Worm (Caenorhabditis elegans) whole organism, L3 larva: ENCODE measurements around the gene msp-59.

Experiments used
- ZK546.5 ChIP-seq: sonication (generic microtip); optimal IDR thresholded peaks from 2 replicates; lab custom pipeline; 2017; ENCODE audit warnings: missing biosample characterization, missing genetic modification characterization
- ceh-16 ChIP-seq: sonication (generic microtip); optimal IDR thresholded peaks from 2 replicates; lab custom pipeline; 2017; ENCODE audit warnings: missing biosample characterization, missing genetic modification characterization
- ceh-28 ChIP-seq: fragments of 150-350 bp; optimal IDR thresholded peaks from 2 replicates; lab custom pipeline; 2014; ENCODE audit warnings: missing biosample characterization, missing genetic modification reagents, missing genetic modification characterization
- ceh-9 ChIP-seq: sonication (generic microtip); optimal IDR thresholded peaks from 2 replicates; lab custom pipeline; 2018; ENCODE audit warnings: missing biosample characterization, missing genetic modification characterization
- daf-12 ChIP-seq: fragments of 150-350 bp; optimal IDR thresholded peaks from 2 replicates; lab custom pipeline; 2014; ENCODE audit warnings: missing biosample characterization, missing genetic modification reagents, missing genetic modification characterization
- egl-27 ChIP-seq: sonication (generic microtip); optimal IDR thresholded peaks from 4 replicates; lab custom pipeline; 2017; ENCODE audit warnings: missing biosample characterization, missing genetic modification reagents, missing genetic modification characterization
- egl-5 ChIP-seq: fragments of 150-350 bp; optimal IDR thresholded peaks from 2 replicates; lab custom pipeline; 2017; ENCODE audit warnings: missing biosample characterization, missing genetic modification reagents, missing genetic modification characterization, inconsistent platforms
- elt-1 ChIP-seq: fragments of 150-350 bp; optimal IDR thresholded peaks from 2 replicates; lab custom pipeline; 2014; ENCODE audit warnings: missing biosample characterization, missing genetic modification characterization
- elt-2 ChIP-seq: sonication (generic microtip); optimal IDR thresholded peaks from 2 replicates; lab custom pipeline; 2016; ENCODE audit warnings: missing genetic modification reagents, mild to moderate bottlenecking, missing genetic modification characterization, missing compliant biosample characterization
- elt-3 ChIP-seq, 3 experiments: fragments of 150-350 bp in 1 of 3; sonication (generic microtip) in 2 of 3; optimal IDR thresholded peaks; 2 replicates in 2 of 3; 4 replicates in 1 of 3; lab custom pipeline; 2014 to 2017; ENCODE audit warnings: missing biosample characterization in 3 of 3, missing genetic modification characterization in 3 of 3
- fkh-10 ChIP-seq: sonication (generic microtip); optimal IDR thresholded peaks from 2 replicates; lab custom pipeline; 2017; ENCODE audit warnings: missing biosample characterization, missing genetic modification reagents, missing genetic modification characterization
- fkh-2 ChIP-seq: fragments of 150-350 bp; optimal IDR thresholded peaks from 2 replicates; lab custom pipeline; 2014; ENCODE audit warnings: missing biosample characterization, missing genetic modification reagents, missing genetic modification characterization
- hmg-11 ChIP-seq: sonication (generic microtip); optimal IDR thresholded peaks from 2 replicates; lab custom pipeline; 2016; ENCODE audit warnings: missing genetic modification characterization, missing compliant biosample characterization
- jun-1 ChIP-seq: fragments of 150-350 bp; optimal IDR thresholded peaks from 2 replicates; lab custom pipeline; 2014; ENCODE audit warnings: missing biosample characterization, missing genetic modification reagents, missing genetic modification characterization
- lin-39 ChIP-seq: fragments of 150-350 bp; optimal IDR thresholded peaks from 2 replicates; lab custom pipeline; 2018; ENCODE audit warnings: missing biosample characterization, missing genetic modification reagents, missing genetic modification characterization
- lsy-12 ChIP-seq: sonication (generic microtip); optimal IDR thresholded peaks from 2 replicates; lab custom pipeline; 2016; ENCODE audit warnings: mild to moderate bottlenecking, missing genetic modification characterization, missing compliant biosample characterization
- mml-1 ChIP-seq: fragments of 150-350 bp; sonication (generic microtip); optimal IDR thresholded peaks from 3 replicates; lab custom pipeline; 2014; ENCODE audit warnings: missing biosample characterization, missing genetic modification characterization
- nfya-1 ChIP-seq: sonication (generic microtip); optimal IDR thresholded peaks from 2 replicates; lab custom pipeline; 2017; ENCODE audit warnings: missing genetic modification characterization, mild to moderate bottlenecking, missing compliant biosample characterization, antibody characterized with exemption, moderate library complexity; ENCODE audit not compliant: insufficient read depth
- nhr-12 ChIP-seq: fragments of 150-350 bp; optimal IDR thresholded peaks from 2 replicates; lab custom pipeline; 2014; ENCODE audit warnings: missing biosample characterization, missing genetic modification characterization
- nhr-23 ChIP-seq: fragments of 150-350 bp; optimal IDR thresholded peaks from 2 replicates; lab custom pipeline; 2014; ENCODE audit warnings: missing biosample characterization, missing genetic modification reagents, missing genetic modification characterization
- nhr-237 ChIP-seq: fragments of 150-350 bp; optimal IDR thresholded peaks from 2 replicates; lab custom pipeline; 2014; ENCODE audit warnings: missing biosample characterization, missing genetic modification characterization
- nhr-28 ChIP-seq: fragments of 150-350 bp; optimal IDR thresholded peaks from 2 replicates; lab custom pipeline; 2014; ENCODE audit warnings: missing biosample characterization, missing genetic modification characterization
- nhr-43 ChIP-seq: sonication (generic microtip); optimal IDR thresholded peaks from 2 replicates; lab custom pipeline; 2016; ENCODE audit warnings: mild to moderate bottlenecking, missing genetic modification characterization, missing compliant biosample characterization; ENCODE audit not compliant: poor library complexity, severe bottlenecking
- nhr-67 ChIP-seq: fragments of 150-350 bp; optimal IDR thresholded peaks from 2 replicates; lab custom pipeline; 2014; ENCODE audit warnings: missing biosample characterization, missing genetic modification characterization
- nhr-76 ChIP-seq: fragments of 150-350 bp; sonication (generic microtip); optimal IDR thresholded peaks from 5 replicates; lab custom pipeline; 2014; ENCODE audit warnings: missing biosample characterization, missing genetic modification characterization
- nhr-77 ChIP-seq: fragments of 150-350 bp; optimal IDR thresholded peaks from 2 replicates; lab custom pipeline; 2014; ENCODE audit warnings: missing biosample characterization, missing genetic modification characterization
- pqm-1 ChIP-seq: fragments of 150-350 bp; optimal IDR thresholded peaks from 2 replicates; lab custom pipeline; 2017; ENCODE audit warnings: missing biosample characterization, missing genetic modification characterization, inconsistent platforms
- sea-2 ChIP-seq: fragments of 150-350 bp; sonication (generic microtip); optimal IDR thresholded peaks from 4 replicates; lab custom pipeline; 2014; ENCODE audit warnings: missing biosample characterization, missing genetic modification reagents, missing genetic modification characterization
- snpc-4 ChIP-seq: fragments of 150-350 bp; optimal IDR thresholded peaks from 2 replicates; lab custom pipeline; 2014; ENCODE audit warnings: missing biosample characterization, missing genetic modification characterization
- unc-39 ChIP-seq: sonication (generic microtip); optimal IDR thresholded peaks from 4 replicates; lab custom pipeline; 2017; ENCODE audit warnings: missing biosample characterization, missing genetic modification characterization
- ztf-4 ChIP-seq: fragments of 150-350 bp; optimal IDR thresholded peaks from 2 replicates; lab custom pipeline; 2014; ENCODE audit warnings: missing biosample characterization, missing genetic modification characterization

msp-59 gene

DNA sequence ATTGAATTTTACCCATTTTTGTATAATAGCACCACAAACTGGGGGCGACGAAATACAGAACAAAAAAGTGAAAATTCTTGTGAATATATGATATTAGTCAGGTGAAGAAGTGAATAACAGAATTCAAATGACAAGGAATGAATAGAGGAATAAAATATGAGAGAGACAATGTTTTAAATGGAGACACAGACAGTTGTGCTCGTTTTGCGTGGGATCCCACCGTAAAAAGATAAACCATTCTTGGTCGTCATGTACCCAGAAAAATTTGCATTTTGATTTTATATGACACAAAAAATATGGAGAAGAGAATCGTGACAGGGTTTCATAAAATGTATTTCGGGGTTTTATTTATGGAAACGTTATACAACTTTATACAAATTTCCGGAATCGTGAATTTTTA, 35.2 kb downstream of the msp-59 start, which contains the start of gene F36H12.17:
F36H12.17 (minus strand) TSS at position 101 of the 400 bp plus-strand sequence.
- TF ChIP-seq unc-39 (no peak), lin-39 (tag; lab: Kevin White, UChicago) (no peak), hmg-11 (tag; lab: Kevin White, UChicago) (no peak), ceh-9 (tag; lab: Kevin White, UChicago) (no peak), nhr-43 (tag; lab: Kevin White, UChicago) (no peak), ztf-4 (tag; lab: Kevin White, UChicago) (no peak), nhr-77 (tag; lab: Kevin White, UChicago) (no peak), daf-12 (tag; lab: Kevin White, UChicago) (no peak)
- TF ChIP-seq, all 47 proteins: peak for 0

DNA sequence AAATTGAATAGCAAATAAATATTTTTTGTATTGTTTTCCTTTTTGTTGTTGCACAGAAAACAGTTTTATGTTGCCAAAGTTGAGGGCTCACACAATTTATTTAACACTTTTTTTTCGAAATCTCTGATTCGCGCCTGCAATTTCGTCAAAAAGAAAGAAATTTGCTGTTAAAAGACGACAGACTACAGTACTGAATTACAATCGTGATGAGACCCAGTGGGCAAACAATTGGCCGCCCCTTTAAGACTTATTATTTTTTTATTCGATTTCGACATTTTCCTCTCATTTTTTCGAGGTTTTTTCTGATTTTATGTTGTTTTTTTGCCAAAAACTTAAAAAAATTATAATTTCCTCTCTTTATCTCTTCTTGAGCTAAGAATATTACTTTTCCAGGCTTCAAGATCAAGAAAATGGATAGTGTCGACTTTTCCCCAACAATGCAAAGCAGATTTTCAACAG, 38.8 kb downstream of the msp-59 start, which contains the start of gene slfl-4:
slfl-4 (plus strand) TSS at position 409 of the 459 bp plus-strand sequence.
- no peak for TF ChIP-seq elt-1 (tag; lab: Kevin White, UChicago)
- no peak for TF ChIP-seq nhr-237
- no peak for TF ChIP-seq mml-1 (tag; lab: Kevin White, UChicago)
- no peak for TF ChIP-seq nhr-76 (tag; lab: Kevin White, UChicago)
- TF ChIP-seq jun-1 (tag; lab: Kevin White, UChicago): no peak
- no peak for TF ChIP-seq unc-39

DNA sequence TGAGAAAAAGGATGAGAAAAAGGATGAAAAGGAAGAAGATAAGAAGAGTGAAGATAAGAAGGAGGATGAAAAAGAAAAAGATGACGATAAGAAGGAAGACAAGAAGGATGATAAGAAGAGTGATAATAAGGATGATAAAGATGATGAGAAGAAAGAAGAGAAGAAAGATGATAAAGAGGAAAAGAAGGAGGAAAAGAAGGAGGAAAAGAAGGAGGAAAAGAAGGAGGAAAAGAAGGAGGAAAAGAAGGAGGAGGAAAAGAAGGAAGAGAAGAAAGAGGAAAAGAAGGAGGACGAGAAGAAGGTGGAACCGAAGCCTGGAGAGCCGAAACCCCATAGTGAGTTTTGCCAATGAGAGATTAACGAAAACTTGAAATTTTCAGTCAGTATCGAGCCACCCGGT, 39.5 kb downstream of the msp-59 start:
- TF ChIP-seq daf-12 (tag; lab: Kevin White, UChicago) (no peak), nhr-23 (tag; lab: Kevin White, UChicago) (no peak), snpc-4 (tag; lab: Kevin White, UChicago) (no peak), nhr-237 (no peak), ceh-16 (tag; lab: Kevin White, UChicago) (no peak), fkh-2 (no peak), pqm-1 (tag; lab: Kevin White, UChicago) (no peak), sea-2 (GFP tag; lab: Kevin White, UChicago) (no peak), nhr-28 (tag; lab: Kevin White, UChicago) (no peak), lsy-12 (tag; lab: Kevin White, UChicago) (no peak), egl-27 (tag; lab: Kevin White, UChicago) (no peak), elt-2 (tag; lab: Kevin White, UChicago) (no peak), nhr-76 (tag; lab: Kevin White, UChicago) (no peak), fkh-10 (GFP tag; lab: Kevin White, UChicago) (no peak), nhr-67 (tag; lab: Kevin White, UChicago) (no peak)

DNA sequence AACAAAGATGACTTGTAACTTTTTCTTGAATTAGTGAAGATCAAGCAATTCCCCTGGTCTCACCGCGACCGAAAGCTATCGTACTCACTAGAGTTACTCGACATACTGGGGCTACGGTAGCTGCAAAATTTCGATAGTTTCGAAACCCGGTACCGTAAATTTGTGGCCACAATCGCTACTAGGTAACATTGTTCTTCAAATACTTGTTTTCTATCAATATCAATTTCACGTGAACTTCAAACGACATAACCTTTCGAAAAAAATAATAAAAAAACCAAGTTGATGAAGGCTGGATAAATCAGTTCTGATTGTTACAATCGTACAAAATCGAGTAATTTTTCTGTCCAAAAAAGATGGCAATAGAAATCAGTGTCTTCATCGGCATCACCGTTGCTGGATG, 40.4 kb downstream of the msp-59 start, which contains the start of gene F36H12.3:
F36H12.3 (plus strand) TSS at position 301 of the 400 bp plus-strand sequence.
- TF ChIP-seq nfya-1 (tag; lab: Kevin White, UChicago) (no peak), nhr-23 (tag; lab: Kevin White, UChicago) (no peak), elt-3 (tag; optimal IDR thresholded peaks at IDR 0.05; lab: Kevin White, UChicago) (no peak), nhr-28 (tag; lab: Kevin White, UChicago) (no peak), nhr-77 (tag; lab: Kevin White, UChicago) (no peak), mml-1 (tag; lab: Kevin White, UChicago) (no peak), lsy-12 (tag; lab: Kevin White, UChicago) (no peak)

DNA sequence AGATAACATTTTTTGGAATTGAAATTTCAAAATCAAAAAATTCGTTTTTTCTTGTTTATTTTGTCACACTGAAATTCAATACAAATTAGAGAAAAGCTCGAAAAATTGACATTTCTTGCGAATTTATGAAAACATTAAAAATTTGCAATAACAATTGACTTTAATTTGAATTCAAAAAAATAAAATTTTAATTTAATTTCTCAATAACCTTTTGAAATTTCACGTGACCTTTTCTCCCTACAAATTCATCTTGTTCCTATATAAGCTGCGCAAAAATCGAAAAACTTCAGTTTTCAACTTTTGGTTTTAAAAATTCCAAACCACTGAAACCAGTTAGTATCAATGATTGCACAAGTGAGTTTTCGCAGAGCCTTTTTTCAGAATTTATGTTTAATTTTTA, 44.1 kb downstream of the msp-59 start, which contains the start of gene F36H12.4:
F36H12.4 (plus strand) TSS at position 301 of the 400 bp plus-strand sequence.
- no peak for TF ChIP-seq nhr-237
- TF ChIP-seq ceh-16 (tag; lab: Kevin White, UChicago): no peak
- TF ChIP-seq elt-3 (tag; optimal IDR thresholded peaks at IDR 0.05; lab: Kevin White, UChicago): no peak
- no peak for TF ChIP-seq fkh-10 (GFP tag; lab: Kevin White, UChicago)
- TF ChIP-seq ZK546.5 (tag; lab: Kevin White, UChicago): no peak
- no peak for TF ChIP-seq egl-5 (tag; lab: Kevin White, UChicago)
- no peak for TF ChIP-seq nhr-76 (tag; lab: Kevin White, UChicago)

DNA sequence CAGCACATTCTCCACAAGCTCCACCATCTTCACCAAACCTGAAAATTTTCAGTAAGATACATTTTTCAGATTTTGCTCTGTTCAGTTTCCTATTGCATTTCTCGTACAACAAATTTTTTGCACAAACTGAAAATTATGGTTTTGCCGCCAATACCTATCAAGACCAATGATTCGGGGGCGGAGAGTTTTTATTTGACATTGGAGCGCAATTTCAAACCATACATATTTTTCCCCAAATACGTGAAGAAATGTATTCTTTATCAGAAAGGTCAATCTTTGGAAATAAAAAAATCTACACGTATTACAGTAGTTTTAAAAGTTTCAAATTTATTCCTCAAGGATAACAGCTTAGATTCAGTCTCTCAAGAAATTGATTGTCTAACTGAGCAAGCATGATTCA, 46.4 kb downstream of the msp-59 start, which contains the start of gene F36H12.5:
F36H12.5 (plus strand) TSS at position 301 of the 400 bp plus-strand sequence.
- TF ChIP-seq egl-27 (tag; lab: Kevin White, UChicago) (no peak), mml-1 (tag; lab: Kevin White, UChicago) (no peak), ceh-28 (tag; lab: Kevin White, UChicago) (no peak), fkh-10 (GFP tag; lab: Kevin White, UChicago) (no peak), nhr-12 (tag; lab: Kevin White, UChicago) (no peak), nhr-76 (tag; lab: Kevin White, UChicago) (no peak)
